Worm (Caenorhabditis elegans): ENCODE measurements around the gene oac-46.

DNA sequence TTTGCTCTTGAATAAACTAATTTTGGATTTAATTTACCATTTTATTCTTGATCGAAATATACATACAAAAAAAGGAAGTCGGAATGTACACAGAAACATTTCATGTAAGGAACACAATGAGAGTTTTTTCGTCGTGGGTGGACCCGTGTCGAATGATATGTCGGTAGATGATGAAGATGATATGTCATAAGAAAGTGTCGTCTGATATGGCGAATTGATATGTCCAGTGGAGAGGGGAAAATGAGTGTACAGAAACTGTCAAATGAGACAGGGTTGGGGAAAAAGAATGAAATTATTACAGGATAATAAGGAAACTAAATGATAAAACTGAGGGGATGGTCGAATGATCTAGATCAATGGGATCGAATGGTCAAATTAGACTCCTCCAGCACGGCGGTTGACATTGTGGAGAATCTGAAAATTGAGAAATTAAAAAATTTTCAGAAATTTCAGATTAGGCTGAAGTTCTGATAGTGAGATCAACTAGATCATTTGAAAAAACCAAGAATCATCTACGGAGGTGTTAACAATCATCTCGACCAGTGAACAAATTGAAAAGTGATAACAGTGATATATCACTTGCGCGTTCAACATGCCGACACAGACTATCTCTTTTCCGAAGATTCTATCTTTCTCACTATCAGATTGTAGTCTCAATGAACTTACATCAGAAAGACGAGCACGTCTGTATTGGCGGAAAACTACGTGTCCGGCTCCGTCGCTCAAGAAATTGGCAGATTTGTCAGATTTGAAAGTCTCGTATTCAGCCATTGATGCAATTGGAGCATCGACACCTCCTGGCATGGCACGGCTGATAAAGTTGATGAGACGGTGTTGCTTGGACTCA, 31.5 kb downstream of the oac-46 start:
- no peak for TF ChIP-seq unc-130 (GFP tag; optimal IDR thresholded peaks at IDR 0.05)
- no peak for TF ChIP-seq lin-39 (tag; optimal IDR thresholded peaks at IDR 0.05)
- peak; percentile 1 for TF ChIP-seq hlh-11 (tag; optimal IDR thresholded peaks at IDR 0.05)
- TF ChIP-seq daf-12 (tag; optimal IDR thresholded peaks at IDR 0.05), result no peak
- no peak for TF ChIP-seq dmd-9 (GFP tag; IDR thresholded peaks at IDR 0.05)
- peak; percentile 92 for TF ChIP-seq ama-1 (optimal IDR thresholded peaks at IDR 0.05)
- TF ChIP-seq ztf-11 (tag; optimal IDR thresholded peaks at IDR 0.05), result no peak
- TF ChIP-seq mdl-1 (tag; optimal IDR thresholded peaks at IDR 0.05), result no peak
- no peak for TF ChIP-seq F26F4.8 (GFP tag; conservative IDR thresholded peaks at IDR 0.05)
- TF ChIP-seq nhr-76 (tag; optimal IDR thresholded peaks at IDR 0.05), result no peak
- peak in 1 of 2 experiments; percentile 6 for TF ChIP-seq hif-1 (tag; optimal IDR thresholded peaks at IDR 0.05)
- TF ChIP-seq F49E8.2 (tag; optimal IDR thresholded peaks at IDR 0.05; ENCODE audit: borderline replicate concordance), result no peak
- no peak for TF ChIP-seq ces-1 (GFP tag; optimal IDR thresholded peaks at IDR 0.05)
- no peak for TF ChIP-seq arid-1 (GFP tag; conservative IDR thresholded peaks at IDR 0.05)

Measured in whole organism, L4 larva.